Worm (Caenorhabditis elegans) whole organism, L3 larva: ENCODE results near the gene pes-9.

Experiments
- ZK546.5 ChIP-seq: sonication (generic microtip); optimal IDR thresholded peaks from 2 replicates; lab custom pipeline; 2017; ENCODE audit warnings: missing biosample characterization, missing genetic modification characterization
- ama-1 ChIP-seq: fragments of 150-350 bp; optimal IDR thresholded peaks from 2 replicates; lab custom pipeline; 2018
- ceh-16 ChIP-seq: sonication (generic microtip); optimal IDR thresholded peaks from 2 replicates; lab custom pipeline; 2017; ENCODE audit warnings: missing biosample characterization, missing genetic modification characterization
- ceh-28 ChIP-seq: fragments of 150-350 bp; optimal IDR thresholded peaks from 2 replicates; lab custom pipeline; 2014; ENCODE audit warnings: missing biosample characterization, missing genetic modification reagents, missing genetic modification characterization
- ceh-82 ChIP-seq: fragments of 150-350 bp; optimal IDR thresholded peaks from 2 replicates; lab custom pipeline; 2014; ENCODE audit warnings: missing biosample characterization, missing genetic modification characterization
- ceh-9 ChIP-seq: sonication (generic microtip); optimal IDR thresholded peaks from 2 replicates; lab custom pipeline; 2018; ENCODE audit warnings: missing biosample characterization, missing genetic modification characterization
- daf-12 ChIP-seq: fragments of 150-350 bp; optimal IDR thresholded peaks from 2 replicates; lab custom pipeline; 2014; ENCODE audit warnings: missing biosample characterization, missing genetic modification reagents, missing genetic modification characterization
- egl-27 ChIP-seq: sonication (generic microtip); optimal IDR thresholded peaks from 4 replicates; lab custom pipeline; 2017; ENCODE audit warnings: missing biosample characterization, missing genetic modification reagents, missing genetic modification characterization
- egl-5 ChIP-seq: fragments of 150-350 bp; optimal IDR thresholded peaks from 2 replicates; lab custom pipeline; 2017; ENCODE audit warnings: missing biosample characterization, missing genetic modification reagents, missing genetic modification characterization, inconsistent platforms
- elt-1 ChIP-seq: fragments of 150-350 bp; optimal IDR thresholded peaks from 2 replicates; lab custom pipeline; 2014; ENCODE audit warnings: missing biosample characterization, missing genetic modification characterization
- elt-2 ChIP-seq: sonication (generic microtip); optimal IDR thresholded peaks from 2 replicates; lab custom pipeline; 2016; ENCODE audit warnings: missing genetic modification reagents, mild to moderate bottlenecking, missing genetic modification characterization, missing compliant biosample characterization
- fkh-2 ChIP-seq: fragments of 150-350 bp; optimal IDR thresholded peaks from 2 replicates; lab custom pipeline; 2014; ENCODE audit warnings: missing biosample characterization, missing genetic modification reagents, missing genetic modification characterization
- hmg-11 ChIP-seq: sonication (generic microtip); optimal IDR thresholded peaks from 2 replicates; lab custom pipeline; 2016; ENCODE audit warnings: missing genetic modification characterization, missing compliant biosample characterization
- jun-1 ChIP-seq: fragments of 150-350 bp; optimal IDR thresholded peaks from 2 replicates; lab custom pipeline; 2014; ENCODE audit warnings: missing biosample characterization, missing genetic modification reagents, missing genetic modification characterization
- lin-15B ChIP-seq: fragments of 150-350 bp; optimal IDR thresholded peaks from 2 replicates; lab custom pipeline; 2014; ENCODE audit warnings: missing biosample characterization, missing genetic modification characterization
- lin-39 ChIP-seq: fragments of 150-350 bp; optimal IDR thresholded peaks from 2 replicates; lab custom pipeline; 2018; ENCODE audit warnings: missing biosample characterization, missing genetic modification reagents, missing genetic modification characterization
- mdl-1 ChIP-seq: fragments of 150-350 bp; optimal IDR thresholded peaks from 2 replicates; lab custom pipeline; 2014; ENCODE audit warnings: missing biosample characterization, missing genetic modification characterization
- nfya-1 ChIP-seq: sonication (generic microtip); optimal IDR thresholded peaks from 2 replicates; lab custom pipeline; 2017; ENCODE audit warnings: missing genetic modification characterization, mild to moderate bottlenecking, missing compliant biosample characterization, antibody characterized with exemption, moderate library complexity; ENCODE audit not compliant: insufficient read depth
- nhr-12 ChIP-seq: fragments of 150-350 bp; optimal IDR thresholded peaks from 2 replicates; lab custom pipeline; 2014; ENCODE audit warnings: missing biosample characterization, missing genetic modification characterization
- nhr-23 ChIP-seq: fragments of 150-350 bp; optimal IDR thresholded peaks from 2 replicates; lab custom pipeline; 2014; ENCODE audit warnings: missing biosample characterization, missing genetic modification reagents, missing genetic modification characterization
- nhr-237 ChIP-seq: fragments of 150-350 bp; optimal IDR thresholded peaks from 2 replicates; lab custom pipeline; 2014; ENCODE audit warnings: missing biosample characterization, missing genetic modification characterization
- nhr-25 ChIP-seq: sonication (generic microtip); optimal IDR thresholded peaks from 2 replicates; lab custom pipeline; 2017; ENCODE audit warnings: missing biosample characterization, missing genetic modification characterization
- pha-4 ChIP-seq: fragments of 150-350 bp; optimal IDR thresholded peaks from 2 replicates; lab custom pipeline; 2014; ENCODE audit warnings: missing biosample characterization, missing genetic modification reagents, missing genetic modification characterization
- pqm-1 ChIP-seq: fragments of 150-350 bp; optimal IDR thresholded peaks from 2 replicates; lab custom pipeline; 2017; ENCODE audit warnings: missing biosample characterization, missing genetic modification characterization, inconsistent platforms
- sea-2 ChIP-seq: fragments of 150-350 bp; sonication (generic microtip); optimal IDR thresholded peaks from 4 replicates; lab custom pipeline; 2014; ENCODE audit warnings: missing biosample characterization, missing genetic modification reagents, missing genetic modification characterization
- skn-1 ChIP-seq: fragments of 150-350 bp; optimal IDR thresholded peaks from 2 replicates; lab custom pipeline; 2014; ENCODE audit warnings: missing biosample characterization, missing genetic modification characterization
- tbx-2 ChIP-seq: sonication (generic microtip); optimal IDR thresholded peaks from 2 replicates; lab custom pipeline; 2016; ENCODE audit warnings: mild to moderate bottlenecking, missing genetic modification characterization, missing compliant biosample characterization
- unc-39 ChIP-seq: sonication (generic microtip); optimal IDR thresholded peaks from 4 replicates; lab custom pipeline; 2017; ENCODE audit warnings: missing biosample characterization, missing genetic modification characterization
- zag-1 ChIP-seq: fragments of 150-350 bp; optimal IDR thresholded peaks from 2 replicates; lab custom pipeline; 2014; ENCODE audit warnings: missing biosample characterization, missing genetic modification characterization
- ztf-11 ChIP-seq: fragments of 150-350 bp; optimal IDR thresholded peaks from 2 replicates; lab custom pipeline; 2014; ENCODE audit warnings: missing biosample characterization, missing genetic modification characterization
- ztf-4 ChIP-seq: fragments of 150-350 bp; optimal IDR thresholded peaks from 2 replicates; lab custom pipeline; 2014; ENCODE audit warnings: missing biosample characterization, missing genetic modification characterization

Gene pes-9

DNA sequence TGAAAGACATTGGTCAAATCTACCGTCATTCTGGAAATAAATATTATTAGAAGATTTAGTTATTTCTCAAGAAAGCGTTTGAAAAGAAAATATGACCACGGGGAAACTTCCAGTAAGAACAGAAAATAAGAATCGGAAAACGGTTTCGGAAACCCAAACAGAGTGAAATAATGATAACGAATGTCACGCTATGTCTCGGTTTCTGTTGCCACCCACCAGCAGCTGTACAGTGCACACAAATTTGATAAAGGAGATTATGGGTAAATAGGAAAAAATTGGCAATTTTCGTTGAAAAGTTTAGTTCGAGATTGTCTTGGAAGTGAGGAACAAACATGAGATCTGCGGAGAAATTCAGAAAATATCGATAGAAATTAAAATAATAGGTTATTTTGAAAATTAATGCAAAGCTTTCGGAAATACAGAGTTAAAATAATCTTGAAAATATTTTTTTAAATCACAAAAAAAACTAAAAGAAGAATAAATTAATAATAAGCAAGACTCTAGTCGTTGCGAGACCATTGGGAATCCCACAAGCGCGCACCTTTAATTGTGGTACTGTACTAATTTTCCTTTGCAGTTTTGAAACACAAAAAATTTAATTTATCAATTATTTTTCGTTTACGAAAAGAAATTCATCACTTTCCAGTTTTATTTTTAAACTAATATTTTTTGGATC, at the start of gene pes-9:
pes-9 (minus strand) TSS at position 30 of the 676 bp plus-strand sequence.
- TF ChIP-seq egl-27: no peak
- TF ChIP-seq skn-1 (tag; lab: Kevin White, UChicago): no peak
- peak; percentile 68 for TF ChIP-seq elt-2 (tag; lab: Kevin White, UChicago)
- no peak for TF ChIP-seq ama-1 (lab: Kevin White, UChicago)
- TF ChIP-seq pqm-1 (tag; lab: Kevin White, UChicago): peak; percentile 24

DNA sequence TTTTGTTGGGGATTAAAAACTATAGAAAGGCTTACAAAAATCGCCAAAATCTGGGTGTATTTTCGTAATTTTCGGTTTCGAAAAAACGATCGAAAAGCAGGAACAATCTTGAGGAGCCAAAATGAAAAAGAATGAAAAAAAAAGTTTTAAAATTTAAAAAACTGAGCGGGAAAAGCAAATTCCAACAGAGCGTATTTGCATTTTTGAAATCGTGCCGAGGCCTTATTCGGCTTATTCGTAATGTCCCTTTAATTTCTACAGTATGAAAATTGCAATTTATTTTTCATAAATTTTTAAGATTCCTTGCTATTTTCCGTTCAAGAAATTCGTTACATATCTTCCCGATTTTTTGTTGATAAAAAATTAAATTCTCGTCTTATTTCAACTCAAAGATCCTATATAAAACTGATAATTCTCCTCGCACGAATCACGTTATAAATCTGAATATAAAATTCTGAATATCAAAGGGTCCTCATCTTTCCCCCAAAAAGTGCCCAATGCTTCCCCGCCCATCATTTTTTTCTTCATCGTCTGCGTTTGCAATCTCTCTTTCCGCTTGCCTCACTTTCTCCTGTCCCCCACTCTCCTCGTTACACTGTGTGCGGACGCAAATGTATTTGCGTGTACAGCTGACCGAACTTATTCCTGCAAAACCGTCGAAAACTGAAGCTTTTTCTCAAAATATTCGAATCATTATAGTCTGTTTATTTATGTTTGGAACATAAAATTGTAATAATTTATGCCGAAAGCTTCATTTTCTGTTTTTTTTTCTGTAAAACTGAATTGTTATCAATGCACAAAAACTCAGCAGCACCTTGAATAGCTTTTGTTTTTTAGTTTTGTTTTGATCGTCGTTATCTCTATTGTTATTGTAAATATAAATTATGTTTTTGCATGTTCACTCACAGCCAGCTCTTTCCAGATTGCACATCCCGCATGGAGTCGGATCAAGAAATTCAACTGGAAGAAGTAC, 49.3 kb upstream of the pes-9 start, which contains the start of the genes rfc-1 and pmp-3:
rfc-1 (minus strand) TSS at position 163 of the 973 bp plus-strand sequence.
pmp-3 (plus strand) TSS at position 923 of the 973 bp plus-strand sequence.
- TF ChIP-seq tbx-2 (tag; lab: Kevin White, UChicago) (no peak), ztf-4 (tag; lab: Kevin White, UChicago) (no peak), ZK546.5 (tag; lab: Kevin White, UChicago) (no peak), hmg-11 (tag; lab: Kevin White, UChicago) (peak; percentile 39), nfya-1 (peak; percentile 9), lin-15B (peak; percentile 31), pha-4 (tag; lab: Kevin White, UChicago) (peak; percentile 30), nhr-23 (tag; lab: Kevin White, UChicago) (peak; percentile 5), elt-1 (tag; lab: Kevin White, UChicago) (no peak), daf-12 (tag; lab: Kevin White, UChicago) (no peak)

DNA sequence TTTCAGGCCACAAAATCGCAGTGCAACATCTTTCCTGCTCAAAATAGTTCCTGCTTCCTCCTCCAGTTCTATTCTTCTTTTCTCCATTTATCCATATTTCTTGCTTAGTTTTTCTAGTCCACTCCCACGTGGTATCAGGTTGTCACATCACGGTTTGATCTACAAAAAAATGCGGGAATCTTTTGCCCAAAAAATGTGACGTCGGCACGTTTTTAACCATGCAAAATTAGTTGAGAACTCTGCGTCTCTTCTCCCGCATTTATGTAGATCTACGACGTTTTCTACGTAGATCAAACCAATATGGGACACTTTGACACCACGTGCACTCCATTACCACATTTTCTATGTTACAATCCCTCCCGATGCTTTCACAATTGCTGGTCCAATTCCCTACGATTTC, 45.2 kb upstream of the pes-9 start:
- TF ChIP-seq ceh-9 (no peak), hmg-11 (tag; lab: Kevin White, UChicago) (no peak), zag-1 (tag; lab: Kevin White, UChicago) (no peak), jun-1 (tag; lab: Kevin White, UChicago) (no peak), daf-12 (tag; lab: Kevin White, UChicago) (no peak), mdl-1 (tag; lab: Kevin White, UChicago) (no peak), nhr-237 (tag; lab: Kevin White, UChicago) (no peak), ceh-82 (tag; lab: Kevin White, UChicago) (no peak), nhr-25 (tag; lab: Kevin White, UChicago) (no peak), lin-39 (tag; lab: Kevin White, UChicago) (no peak), pha-4 (tag; lab: Kevin White, UChicago) (no peak), ceh-28 (tag; lab: Kevin White, UChicago) (no peak), ztf-11 (no peak), ZK546.5 (tag; lab: Kevin White, UChicago) (no peak)

DNA sequence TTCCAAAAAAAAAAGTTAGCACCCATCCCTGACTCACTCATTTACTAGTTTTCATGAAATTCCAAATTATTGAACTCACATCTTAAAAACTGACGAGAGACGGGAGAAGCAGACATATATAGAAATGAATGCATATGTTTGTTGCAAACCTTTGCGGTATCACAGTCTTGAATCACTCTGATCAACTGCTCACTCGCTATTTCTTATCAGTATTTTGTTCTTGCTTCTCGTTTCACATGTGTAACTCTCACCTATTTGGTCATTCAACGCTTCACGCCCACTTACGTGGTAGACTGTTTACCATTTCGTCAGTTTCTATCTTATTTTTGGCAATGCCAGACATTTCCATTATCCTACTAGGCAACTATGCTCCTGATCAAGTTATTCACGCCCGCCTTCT, 43.9 kb upstream of the pes-9 start, which contains the start of gene C54G10.1:
C54G10.1 (plus strand) TSS at position 333 of the 400 bp plus-strand sequence.
- TF ChIP-seq pqm-1 (tag; lab: Kevin White, UChicago) (peak; percentile 72), sea-2 (GFP tag; lab: Kevin White, UChicago) (no peak), nhr-12 (tag; lab: Kevin White, UChicago) (no peak), fkh-2 (no peak), jun-1 (tag; lab: Kevin White, UChicago) (peak; percentile 15), pha-4 (tag; lab: Kevin White, UChicago) (peak; percentile 22), elt-2 (tag; lab: Kevin White, UChicago) (peak; percentile 83)
- TF ChIP-seq, all 47 proteins: peak for 4

DNA sequence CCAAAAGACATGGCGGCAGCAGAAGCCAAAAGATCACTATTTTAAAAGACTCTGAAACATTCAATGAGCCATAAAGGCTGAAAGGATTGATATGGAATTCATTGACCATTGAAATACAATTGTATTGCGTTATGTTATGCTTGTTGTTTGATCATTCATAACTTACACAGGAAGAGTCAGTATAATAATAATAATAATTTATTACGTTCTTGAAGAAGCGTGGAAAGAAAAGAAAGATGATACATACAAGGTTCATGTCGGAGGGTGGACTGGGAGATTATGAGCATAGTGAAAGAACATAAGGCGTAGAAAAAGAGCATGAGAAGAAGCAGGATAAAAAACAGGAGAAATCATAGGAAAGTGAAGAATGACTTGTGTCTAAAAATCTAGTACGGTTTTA, 43.2 kb upstream of the pes-9 start, which contains the start of gene F43D2.7:
F43D2.7 (minus strand) TSS at position 101 of the 400 bp plus-strand sequence.
- TF ChIP-seq ceh-16 (tag; lab: Kevin White, UChicago) (no peak), ceh-28 (tag; lab: Kevin White, UChicago) (no peak), unc-39 (tag; lab: Kevin White, UChicago) (no peak), nhr-23 (tag; lab: Kevin White, UChicago) (no peak), egl-5 (tag; lab: Kevin White, UChicago) (no peak)
- TF ChIP-seq, all 47 proteins: peak for 0
